Worm (Caenorhabditis elegans) whole organism, late embryonic: ENCODE results near the gene set-21.

Source experiments
- C08G9.2 ChIP-seq: sonication (generic microtip); optimal IDR thresholded peaks from 2 replicates; lab custom pipeline; 2016; ENCODE audit warnings: mild to moderate bottlenecking, missing genetic modification characterization, moderate library complexity, missing compliant biosample characterization
- C38D4.7 ChIP-seq: fragments of 200-800 bp; sonication (Bioruptor generic); optimal IDR thresholded peaks from 2 replicates; lab custom pipeline; 2018; ENCODE audit warnings: mild to moderate bottlenecking, missing genetic modification characterization, moderate library complexity, missing compliant biosample characterization
- F13H6.1 ChIP-seq: sonication (generic microtip); optimal IDR thresholded peaks from 2 replicates; lab custom pipeline; 2016; ENCODE audit warnings: missing genetic modification characterization, missing compliant biosample characterization
- K02D7.2 ChIP-seq: sonication (generic microtip); optimal IDR thresholded peaks from 2 replicates; lab custom pipeline; 2017; ENCODE audit warnings: mild to moderate bottlenecking, missing genetic modification characterization, missing compliant biosample characterization
- K09A11.1 ChIP-seq: sonication (generic microtip); optimal IDR thresholded peaks from 2 replicates; lab custom pipeline; 2017; ENCODE audit warnings: antibody characterized with exemption, mild to moderate bottlenecking, missing genetic modification characterization, missing compliant biosample characterization; ENCODE audit not compliant: insufficient read depth
- Y22D7AL.16 ChIP-seq: sonication (generic microtip); optimal IDR thresholded peaks from 2 replicates; lab custom pipeline; 2016; ENCODE audit warnings: missing genetic modification characterization, missing compliant biosample characterization
- ceh-14 ChIP-seq: sonication (generic microtip); optimal IDR thresholded peaks from 2 replicates; lab custom pipeline; 2016; ENCODE audit warnings: missing genotype, missing genetic modification characterization, missing compliant biosample characterization
- ceh-19 ChIP-seq: fragments of 200-800 bp; sonication (Bioruptor generic); optimal IDR thresholded peaks from 2 replicates; lab custom pipeline; 2018; ENCODE audit warnings: mild to moderate bottlenecking, missing genetic modification characterization, missing compliant biosample characterization
- ceh-2 ChIP-seq: sonication (generic microtip); optimal IDR thresholded peaks from 2 replicates; lab custom pipeline; 2016; ENCODE audit warnings: missing genotype, missing genetic modification characterization, missing compliant biosample characterization
- ceh-22 ChIP-seq: sonication (generic microtip); optimal IDR thresholded peaks from 2 replicates; lab custom pipeline; 2017; ENCODE audit warnings: missing biosample characterization, missing genetic modification characterization
- ceh-24 ChIP-seq: sonication (generic microtip); optimal IDR thresholded peaks from 2 replicates; lab custom pipeline; 2016; ENCODE audit warnings: mild to moderate bottlenecking, missing genetic modification characterization, missing compliant biosample characterization
- ceh-34 ChIP-seq: sonication (generic microtip); optimal IDR thresholded peaks from 2 replicates; lab custom pipeline; 2016; ENCODE audit warnings: mild to moderate bottlenecking, missing genetic modification characterization, missing compliant biosample characterization
- ceh-45 ChIP-seq: fragments of 200-800 bp; sonication (Bioruptor generic); IDR thresholded peaks from 2 replicates; pipeline ENCODE4 v1.3.6; 2022; ENCODE audit warnings: missing genetic modification reagents, missing genetic modification characterization, missing compliant biosample characterization
- ceh-48 ChIP-seq: sonication (generic microtip); optimal IDR thresholded peaks from 2 replicates; lab custom pipeline; 2016; ENCODE audit warnings: missing genetic modification characterization, inconsistent platforms, missing compliant biosample characterization
- ceh-6 ChIP-seq: fragments of 200-800 bp; sonication (Bioruptor generic); optimal IDR thresholded peaks from 2 replicates; lab custom pipeline; 2018; ENCODE audit warnings: mild to moderate bottlenecking, missing genetic modification characterization, missing compliant biosample characterization
- eyg-1 ChIP-seq: sonication (generic microtip); optimal IDR thresholded peaks from 2 replicates; lab custom pipeline; 2016; ENCODE audit warnings: missing genotype, missing genetic modification characterization, missing compliant biosample characterization
- fax-1 ChIP-seq: sonication (generic microtip); optimal IDR thresholded peaks from 2 replicates; lab custom pipeline; 2016; ENCODE audit warnings: missing genotype, missing genetic modification characterization, missing compliant biosample characterization
- fkh-10 ChIP-seq: fragments of 150-350 bp; optimal IDR thresholded peaks from 2 replicates; lab custom pipeline; 2014; ENCODE audit warnings: missing biosample characterization, missing genetic modification reagents, missing genetic modification characterization
- fkh-6 ChIP-seq: sonication (generic microtip); optimal IDR thresholded peaks from 2 replicates; lab custom pipeline; 2016; ENCODE audit warnings: missing genetic modification characterization, missing compliant biosample characterization
- gmeb-2 ChIP-seq: sonication (generic microtip); optimal IDR thresholded peaks from 2 replicates; lab custom pipeline; 2016; ENCODE audit warnings: missing genetic modification characterization, inconsistent platforms, missing compliant biosample characterization
- hlh-15 ChIP-seq: sonication (generic microtip); optimal IDR thresholded peaks from 2 replicates; lab custom pipeline; 2016; ENCODE audit warnings: missing genetic modification characterization, missing compliant biosample characterization
- hlh-30 ChIP-seq: sonication (generic microtip); optimal IDR thresholded peaks from 2 replicates; lab custom pipeline; 2017; ENCODE audit warnings: antibody characterized with exemption, missing genetic modification characterization, missing compliant biosample characterization; ENCODE audit not compliant: insufficient read depth
- hlh-6 ChIP-seq: sonication (generic microtip); optimal IDR thresholded peaks from 2 replicates; lab custom pipeline; 2016; ENCODE audit warnings: missing genotype, missing genetic modification characterization, missing compliant biosample characterization
- hlh-8 ChIP-seq: sonication (generic microtip); optimal IDR thresholded peaks from 2 replicates; lab custom pipeline; 2016; ENCODE audit warnings: missing genotype, missing genetic modification characterization, missing compliant biosample characterization
- lim-6 ChIP-seq: sonication (generic microtip); optimal IDR thresholded peaks from 2 replicates; lab custom pipeline; 2016; ENCODE audit warnings: missing genetic modification characterization, missing compliant biosample characterization
- nfya-1 ChIP-seq: sonication (generic microtip); optimal IDR thresholded peaks from 2 replicates; lab custom pipeline; 2017; ENCODE audit warnings: missing genetic modification characterization, mild to moderate bottlenecking, missing compliant biosample characterization, antibody characterized with exemption, moderate library complexity
- nhr-11 ChIP-seq: fragments of 150-350 bp; optimal IDR thresholded peaks from 2 replicates; lab custom pipeline; 2014; ENCODE audit warnings: missing biosample characterization, missing genetic modification characterization
- npax-4 ChIP-seq: sonication (generic microtip); optimal IDR thresholded peaks from 2 replicates; lab custom pipeline; 2016; ENCODE audit warnings: missing genetic modification characterization, missing compliant biosample characterization
- odd-2 ChIP-seq: sonication (generic microtip); optimal IDR thresholded peaks from 2 replicates; lab custom pipeline; 2017; ENCODE audit warnings: antibody characterized with exemption, mild to moderate bottlenecking, missing genetic modification characterization, missing compliant biosample characterization
- pax-1 ChIP-seq: fragments of 150-350 bp; optimal IDR thresholded peaks from 2 replicates; lab custom pipeline; 2014; ENCODE audit warnings: missing biosample characterization, missing genetic modification characterization
- ref-2 ChIP-seq: sonication (generic microtip); optimal IDR thresholded peaks from 2 replicates; lab custom pipeline; 2016; ENCODE audit warnings: missing genetic modification characterization, missing compliant biosample characterization
- rnt-1 ChIP-seq: sonication (generic microtip); optimal IDR thresholded peaks from 2 replicates; lab custom pipeline; 2016; ENCODE audit warnings: missing genetic modification characterization, missing compliant biosample characterization
- sdc-2 ChIP-seq: sonication (generic microtip); optimal IDR thresholded peaks from 2 replicates; lab custom pipeline; 2016; ENCODE audit warnings: missing genotype, missing genetic modification characterization, missing compliant biosample characterization
- ttx-3 ChIP-seq: sonication (generic microtip); optimal IDR thresholded peaks from 2 replicates; lab custom pipeline; 2016; ENCODE audit warnings: missing genetic modification reagents, missing genetic modification characterization, missing compliant biosample characterization
- unc-3 ChIP-seq, 2 experiments: fragments of 200-800 bp in 1 of 2; sonication (Bioruptor generic) in 1 of 2; sonication (generic microtip) in 1 of 2; conservative IDR thresholded peaks in 1 of 2; optimal IDR thresholded peaks in 1 of 2; 2 replicates each; pipeline versions ENCODE4 v1.3.6 to Lab custom; 2016 to 2022; ENCODE audit warnings: missing compliant biosample characterization in 2 of 2, missing genetic modification characterization in 2 of 2, missing genetic modification reagents in 1 of 2
- unc-42 ChIP-seq: sonication (generic microtip); optimal IDR thresholded peaks from 2 replicates; lab custom pipeline; 2016; ENCODE audit warnings: missing genotype, missing genetic modification characterization, missing compliant biosample characterization
- unc-86 ChIP-seq: sonication (generic microtip); optimal IDR thresholded peaks from 2 replicates; lab custom pipeline; 2016; ENCODE audit warnings: missing genetic modification characterization, missing compliant biosample characterization

set-21 gene

ce11 chrIV:4411311-4411947 is 20.8 kb downstream of the set-21 start:
- TF ChIP-seq gmeb-2 (tag; lab: Kevin White, UChicago) (no peak), ref-2 (tag; lab: Kevin White, UChicago) (peak; percentile 0)
- TF ChIP-seq, all 69 proteins: peak for 1

ce11 chrIV:4411948-4412335 is 21.3 kb downstream of the set-21 start:
- TF ChIP-seq ttx-3 (tag; lab: Kevin White, UChicago) (no peak), ceh-6 (GFP tag; lab: Kevin White, UChicago) (no peak), C08G9.2 (tag; lab: Kevin White, UChicago) (no peak), Y22D7AL.16 (tag; lab: Kevin White, UChicago) (no peak), lim-6 (no peak), gmeb-2 (tag; lab: Kevin White, UChicago) (no peak)

- TF ChIP-seq hlh-6 (no peak), K09A11.1 (tag; lab: Kevin White, UChicago) (no peak), ceh-14 (tag; lab: Kevin White, UChicago) (no peak), odd-2 (tag; lab: Kevin White, UChicago) (no peak), Y22D7AL.16 (tag; lab: Kevin White, UChicago) (no peak), F13H6.1 (tag; lab: Kevin White, UChicago) (no peak), unc-86 (no peak), unc-3 (GFP tag; conservative IDR thresholded peaks at IDR 0.05; lab: Robert Waterston, UW) (no peak), unc-3 (tag; optimal IDR thresholded peaks at IDR 0.05; lab: Kevin White, UChicago) (no peak), ceh-24 (tag; lab: Kevin White, UChicago) (no peak), sdc-2 (no peak), ceh-6 (GFP tag; lab: Kevin White, UChicago) (no peak), C08G9.2 (tag; lab: Kevin White, UChicago) (no peak), nfya-1 (tag; lab: Kevin White, UChicago) (no peak), hlh-15 (tag; lab: Kevin White, UChicago) (no peak), ceh-48 (tag; lab: Kevin White, UChicago) (no peak), fax-1 (tag; lab: Kevin White, UChicago) (no peak), hlh-30 (no peak), hlh-8 (tag; lab: Kevin White, UChicago) (no peak), fkh-6 (tag; lab: Kevin White, UChicago) (no peak)
- TF ChIP-seq, all 69 proteins: peak for 0
Measured at ce11 chrIV:4413114-4413513, 22.5 kb downstream of the set-21 start.

- TF ChIP-seq ref-2 (tag; lab: Kevin White, UChicago) (no peak), ceh-2 (tag; lab: Kevin White, UChicago) (no peak), ceh-45 (GFP tag; lab: Robert Waterston, UW) (no peak), ceh-22 (tag; lab: Kevin White, UChicago) (no peak), K02D7.2 (tag; lab: Kevin White, UChicago) (no peak), nhr-11 (no peak), rnt-1 (tag; lab: Kevin White, UChicago) (no peak), pax-1 (no peak), fkh-6 (tag; lab: Kevin White, UChicago) (no peak), npax-4 (tag; lab: Kevin White, UChicago) (no peak), ttx-3 (tag; lab: Kevin White, UChicago) (no peak), unc-3 (GFP tag; conservative IDR thresholded peaks at IDR 0.05; lab: Robert Waterston, UW) (no peak), unc-3 (tag; optimal IDR thresholded peaks at IDR 0.05; lab: Kevin White, UChicago) (no peak), eyg-1 (tag; lab: Kevin White, UChicago) (no peak), ceh-19 (GFP tag; lab: Kevin White, UChicago) (no peak), fkh-10 (no peak), unc-42 (tag; lab: Kevin White, UChicago) (no peak), ceh-34 (tag; lab: Kevin White, UChicago) (no peak), C38D4.7 (GFP tag; lab: Kevin White, UChicago) (no peak), C08G9.2 (tag; lab: Kevin White, UChicago) (no peak)
- TF ChIP-seq, all 69 proteins: peak for 0
Measured at ce11 chrIV:4422029-4422428, 31.4 kb downstream of the set-21 start, which contains the start of gene clec-175. TSS of gene clec-175 (plus strand) at chrIV:4422329.
